Worm (Caenorhabditis elegans) whole organism, late embryonic: ENCODE data around the gene K04B12.2.

ENCODE experiments used
- C08G9.2 ChIP-seq: sonication (generic microtip); optimal IDR thresholded peaks from 2 replicates; lab custom pipeline; 2016; ENCODE audit warnings: mild to moderate bottlenecking, missing genetic modification characterization, moderate library complexity, missing compliant biosample characterization
- K02D7.2 ChIP-seq: sonication (generic microtip); optimal IDR thresholded peaks from 2 replicates; lab custom pipeline; 2017; ENCODE audit warnings: mild to moderate bottlenecking, missing genetic modification characterization, missing compliant biosample characterization
- K09A11.1 ChIP-seq: sonication (generic microtip); optimal IDR thresholded peaks from 2 replicates; lab custom pipeline; 2017; ENCODE audit warnings: antibody characterized with exemption, mild to moderate bottlenecking, missing genetic modification characterization, missing compliant biosample characterization; ENCODE audit not compliant: insufficient read depth
- ceh-14 ChIP-seq: sonication (generic microtip); optimal IDR thresholded peaks from 2 replicates; lab custom pipeline; 2016; ENCODE audit warnings: missing genotype, missing genetic modification characterization, missing compliant biosample characterization
- ceh-19 ChIP-seq: fragments of 200-800 bp; sonication (Bioruptor generic); optimal IDR thresholded peaks from 2 replicates; lab custom pipeline; 2018; ENCODE audit warnings: mild to moderate bottlenecking, missing genetic modification characterization, missing compliant biosample characterization
- ceh-22 ChIP-seq: sonication (generic microtip); optimal IDR thresholded peaks from 2 replicates; lab custom pipeline; 2017; ENCODE audit warnings: missing biosample characterization, missing genetic modification characterization
- ceh-24 ChIP-seq: sonication (generic microtip); optimal IDR thresholded peaks from 2 replicates; lab custom pipeline; 2016; ENCODE audit warnings: mild to moderate bottlenecking, missing genetic modification characterization, missing compliant biosample characterization
- ceh-31 ChIP-seq: sonication (generic microtip); optimal IDR thresholded peaks from 2 replicates; lab custom pipeline; 2016; ENCODE audit warnings: missing genetic modification characterization, missing compliant biosample characterization
- ceh-34 ChIP-seq: sonication (generic microtip); optimal IDR thresholded peaks from 2 replicates; lab custom pipeline; 2016; ENCODE audit warnings: mild to moderate bottlenecking, missing genetic modification characterization, missing compliant biosample characterization
- ceh-48 ChIP-seq: sonication (generic microtip); optimal IDR thresholded peaks from 2 replicates; lab custom pipeline; 2016; ENCODE audit warnings: missing genetic modification characterization, inconsistent platforms, missing compliant biosample characterization
- ceh-9 ChIP-seq: sonication (generic microtip); optimal IDR thresholded peaks from 2 replicates; lab custom pipeline; 2016; ENCODE audit warnings: mild to moderate bottlenecking, missing genetic modification characterization, inconsistent platforms, missing compliant biosample characterization
- dve-1 ChIP-seq: sonication (generic microtip); optimal IDR thresholded peaks from 2 replicates; lab custom pipeline; 2017; ENCODE audit warnings: antibody characterized with exemption, mild to moderate bottlenecking, missing genetic modification characterization, missing compliant biosample characterization
- eyg-1 ChIP-seq: sonication (generic microtip); optimal IDR thresholded peaks from 2 replicates; lab custom pipeline; 2016; ENCODE audit warnings: missing genotype, missing genetic modification characterization, missing compliant biosample characterization
- fax-1 ChIP-seq: sonication (generic microtip); optimal IDR thresholded peaks from 2 replicates; lab custom pipeline; 2016; ENCODE audit warnings: missing genotype, missing genetic modification characterization, missing compliant biosample characterization
- fkh-10 ChIP-seq: fragments of 150-350 bp; optimal IDR thresholded peaks from 2 replicates; lab custom pipeline; 2014; ENCODE audit warnings: missing biosample characterization, missing genetic modification reagents, missing genetic modification characterization
- hlh-13 ChIP-seq: fragments of 200-800 bp; sonication (Bioruptor generic); optimal IDR thresholded peaks from 2 replicates; lab custom pipeline; 2018; ENCODE audit warnings: mild to moderate bottlenecking, missing genetic modification characterization, missing compliant biosample characterization
- lin-11 ChIP-seq: fragments of 200-800 bp; sonication (Bioruptor generic); optimal IDR thresholded peaks from 2 replicates; lab custom pipeline; 2018; ENCODE audit warnings: mild to moderate bottlenecking, missing genetic modification characterization, missing compliant biosample characterization
- madf-2 ChIP-seq: sonication (generic microtip); optimal IDR thresholded peaks from 2 replicates; lab custom pipeline; 2017; ENCODE audit warnings: missing genetic modification characterization, missing compliant biosample characterization
- mec-3 ChIP-seq: sonication (generic microtip); optimal IDR thresholded peaks from 2 replicates; lab custom pipeline; 2016; ENCODE audit warnings: borderline replicate concordance, missing genetic modification characterization, missing compliant biosample characterization
- pat-9 ChIP-seq: fragments of 200-800 bp; sonication (Bioruptor generic); optimal IDR thresholded peaks from 2 replicates; lab custom pipeline; 2018; ENCODE audit warnings: mild to moderate bottlenecking, missing genetic modification characterization, moderate library complexity, missing compliant biosample characterization
- pax-1 ChIP-seq: fragments of 150-350 bp; optimal IDR thresholded peaks from 2 replicates; lab custom pipeline; 2014; ENCODE audit warnings: missing biosample characterization, missing genetic modification characterization
- ref-2 ChIP-seq: sonication (generic microtip); optimal IDR thresholded peaks from 2 replicates; lab custom pipeline; 2016; ENCODE audit warnings: missing genetic modification characterization, missing compliant biosample characterization
- sdc-2 ChIP-seq: sonication (generic microtip); optimal IDR thresholded peaks from 2 replicates; lab custom pipeline; 2016; ENCODE audit warnings: missing genotype, missing genetic modification characterization, missing compliant biosample characterization
- sox-4 ChIP-seq: sonication (generic microtip); optimal IDR thresholded peaks from 2 replicates; lab custom pipeline; 2017; ENCODE audit warnings: mild to moderate bottlenecking, missing genetic modification characterization, inconsistent platforms, missing compliant biosample characterization
- syd-9 ChIP-seq: sonication (generic microtip); optimal IDR thresholded peaks from 2 replicates; lab custom pipeline; 2016; ENCODE audit warnings: mild to moderate bottlenecking, missing genetic modification characterization, moderate library complexity, missing compliant biosample characterization
- tbx-2 ChIP-seq: sonication (generic microtip); optimal IDR thresholded peaks from 2 replicates; lab custom pipeline; 2016; ENCODE audit warnings: missing genetic modification characterization, missing compliant biosample characterization
- unc-42 ChIP-seq: sonication (generic microtip); optimal IDR thresholded peaks from 2 replicates; lab custom pipeline; 2016; ENCODE audit warnings: missing genotype, missing genetic modification characterization, missing compliant biosample characterization
- unc-55 ChIP-seq: sonication (generic microtip); optimal IDR thresholded peaks from 2 replicates; lab custom pipeline; 2017; ENCODE audit warnings: missing biosample characterization, missing genetic modification reagents, missing genetic modification characterization
- ztf-16 ChIP-seq: sonication (generic microtip); optimal IDR thresholded peaks from 2 replicates; lab custom pipeline; 2017; ENCODE audit warnings: missing genetic modification characterization, missing compliant biosample characterization

K04B12.2 gene

ce11 chrII:14437116-14437515, 656 bp downstream of the K04B12.2 start:
- TF ChIP-seq fax-1 (tag; lab: Kevin White, UChicago) = no peak
- TF ChIP-seq ceh-19 = no peak
- no peak for TF ChIP-seq mec-3 (tag; lab: Kevin White, UChicago)
- TF ChIP-seq ceh-31 (tag; lab: Kevin White, UChicago) = peak; percentile 3
- TF ChIP-seq unc-42 (tag; lab: Kevin White, UChicago) = no peak
- TF ChIP-seq ceh-9 (tag; lab: Kevin White, UChicago) = no peak
- TF ChIP-seq tbx-2 (tag; lab: Kevin White, UChicago) = peak; percentile 8
- TF ChIP-seq ceh-48 (tag; lab: Kevin White, UChicago) = no peak
- no peak for TF ChIP-seq ref-2 (tag; lab: Kevin White, UChicago)
- TF ChIP-seq madf-2 (tag; lab: Kevin White, UChicago) = no peak
- TF ChIP-seq K02D7.2 = no peak
- TF ChIP-seq hlh-13 (GFP tag; lab: Kevin White, UChicago) = no peak

ce11 chrII:14433712-14434352, 3.9 kb downstream of the K04B12.2 start:
- TF ChIP-seq unc-42 (tag; lab: Kevin White, UChicago) = peak; percentile 80
- TF ChIP-seq ceh-24 (tag; lab: Kevin White, UChicago) = no peak
- peak; percentile 10 for TF ChIP-seq ceh-48 (tag; lab: Kevin White, UChicago)
- TF ChIP-seq, all 69 proteins: peak for 2

ce11 chrII:14432100-14432499, 5.7 kb downstream of the K04B12.2 start:
- no peak for TF ChIP-seq sdc-2 (tag; lab: Kevin White, UChicago)
- TF ChIP-seq unc-42 (tag; lab: Kevin White, UChicago) = peak; percentile 69

- TF ChIP-seq unc-55 (GFP tag; lab: Kevin White, UChicago) (peak; percentile 70), ceh-14 (tag; lab: Kevin White, UChicago) (no peak)
- TF ChIP-seq, all 69 proteins: peak for 1
Measured at ce11 chrII:14428834-14429233, 8.9 kb downstream of the K04B12.2 start.

- TF ChIP-seq K09A11.1 = no peak
- TF ChIP-seq unc-42 (tag; lab: Kevin White, UChicago) = peak; percentile 43
- TF ChIP-seq pax-1 (tag; lab: Kevin White, UChicago) = no peak
- TF ChIP-seq pat-9 (tag; lab: Kevin White, UChicago) = no peak
- no peak for TF ChIP-seq C08G9.2 (tag; lab: Kevin White, UChicago)
- no peak for TF ChIP-seq eyg-1 (tag; lab: Kevin White, UChicago)
Measured at ce11 chrII:14427714-14428113, 10.1 kb downstream of the K04B12.2 start.

ce11 chrII:14424791-14425190, 13.0 kb downstream of the K04B12.2 start, which contains the start of gene plx-2:
Gene plx-2, minus strand, starts transcription at chrII:14424891.
- TF ChIP-seq ztf-16 (tag; lab: Kevin White, UChicago) (no peak), fkh-10 (GFP tag; lab: Kevin White, UChicago) (no peak), ceh-34 (no peak), ref-2 (tag; lab: Kevin White, UChicago) (no peak), lin-11 (tag; lab: Kevin White, UChicago) (no peak), eyg-1 (tag; lab: Kevin White, UChicago) (no peak), C08G9.2 (tag; lab: Kevin White, UChicago) (no peak), K09A11.1 (no peak), ceh-22 (tag; lab: Kevin White, UChicago) (no peak), ceh-14 (tag; lab: Kevin White, UChicago) (no peak), sox-4 (tag; lab: Kevin White, UChicago) (no peak), syd-9 (tag; lab: Kevin White, UChicago) (no peak), sdc-2 (tag; lab: Kevin White, UChicago) (no peak), dve-1 (no peak), hlh-13 (GFP tag; lab: Kevin White, UChicago) (no peak)
